Comparison of ENCODE assay signal across 4 worm cellular contexts in genomic region chrV:1206971-1207370, ce11.
A peak's percentile ranks its signal among the peaks of the same experiment; 100 is the strongest.
TF ChIP-seq lines count a peak whose summit lies in the region.

TSS of gene Y50D4A.5 (plus strand) at chrV:1207307.

TF ChIP-seq in whole organism, L2 larva, 48 proteins besides CTCF, POLR2A, EP300 and RAD21:
- TF ChIP-seq nhr-25 (tag; optimal IDR thresholded peaks at IDR 0.05; lab: Kevin White, UChicago): no peak
- peak; percentile 2 for TF ChIP-seq unc-55 (GFP tag; optimal IDR thresholded peaks at IDR 0.05; lab: Kevin White, UChicago)
- TF ChIP-seq gmeb-1 (tag; optimal IDR thresholded peaks at IDR 0.05; lab: Kevin White, UChicago): peak; percentile 54
- TF ChIP-seq lsy-2 (tag; optimal IDR thresholded peaks at IDR 0.05; lab: Kevin White, UChicago): peak in 1 of 2 experiments; percentile 26
- no peak for TF ChIP-seq ZK546.5 (tag; optimal IDR thresholded peaks at IDR 0.05; lab: Kevin White, UChicago)
- TF ChIP-seq zag-1 (tag; optimal IDR thresholded peaks at IDR 0.05; lab: Kevin White, UChicago): no peak
- TF ChIP-seq mbf-1 (tag; optimal IDR thresholded peaks at IDR 0.05; lab: Kevin White, UChicago): no peak
- TF ChIP-seq unc-62 (GFP tag; optimal IDR thresholded peaks at IDR 0.05; lab: Kevin White, UChicago): no peak
- TF ChIP-seq nhr-237 (tag; optimal IDR thresholded peaks at IDR 0.05; lab: Kevin White, UChicago): no peak
- no peak for TF ChIP-seq egl-27 (tag; optimal IDR thresholded peaks at IDR 0.05; lab: Kevin White, UChicago)
- TF ChIP-seq nhr-23 (tag; optimal IDR thresholded peaks at IDR 0.05; lab: Kevin White, UChicago): no peak
- TF ChIP-seq C34F6.9 (tag; optimal IDR thresholded peaks at IDR 0.05; lab: Kevin White, UChicago): peak; percentile 38
- TF ChIP-seq sma-3 (GFP tag; optimal IDR thresholded peaks at IDR 0.05; lab: Kevin White, UChicago): peak; percentile 26

TF ChIP-seq in whole organism, L4 larva, 104 proteins besides CTCF, POLR2A, EP300 and RAD21:
- TF ChIP-seq dpl-1 (GFP tag; optimal IDR thresholded peaks at IDR 0.05; lab: Kevin White, UChicago) (peak; percentile 31), daf-8 (GFP tag; IDR thresholded peaks at IDR 0.05; lab: Robert Waterston, UW) (no peak), hmg-1.1 (GFP tag; IDR thresholded peaks at IDR 0.05; lab: Robert Waterston, UW) (peak; percentile 50; the same call in 1 of the 2 replicates), gei-8 (GFP tag; optimal IDR thresholded peaks at IDR 0.05; lab: Kevin White, UChicago) (no peak), lin-38 (GFP tag; IDR thresholded peaks at IDR 0.05; lab: Robert Waterston, UW) (peak; percentile 69), mes-2 (tag; optimal IDR thresholded peaks at IDR 0.05; lab: Kevin White, UChicago; ENCODE audit: poor library complexity, severe bottlenecking) (peak; percentile 37), Y5F2A.4 (GFP tag; optimal IDR thresholded peaks at IDR 0.05; lab: Kevin White, UChicago) (no peak)
TF ChIP-seq in whole organism, L4 larva: peak in this region for 4.

TF ChIP-seq in whole organism, late embryonic, 69 proteins besides CTCF, POLR2A, EP300 and RAD21:
- TF ChIP-seq ceh-14 (tag; optimal IDR thresholded peaks at IDR 0.05; lab: Kevin White, UChicago): peak; percentile 18
- TF ChIP-seq ref-2 (tag; optimal IDR thresholded peaks at IDR 0.05; lab: Kevin White, UChicago): no peak
- TF ChIP-seq C08G9.2 (tag; optimal IDR thresholded peaks at IDR 0.05; lab: Kevin White, UChicago): no peak
- TF ChIP-seq fax-1 (tag; optimal IDR thresholded peaks at IDR 0.05; lab: Kevin White, UChicago): no peak
- TF ChIP-seq mec-3 (tag; optimal IDR thresholded peaks at IDR 0.05; lab: Kevin White, UChicago; ENCODE audit: borderline replicate concordance): no peak
- TF ChIP-seq hlh-6 (tag; optimal IDR thresholded peaks at IDR 0.05; lab: Kevin White, UChicago): no peak
- peak; percentile 78 for TF ChIP-seq unc-42 (tag; optimal IDR thresholded peaks at IDR 0.05; lab: Kevin White, UChicago)
- no peak for TF ChIP-seq ama-1 (optimal IDR thresholded peaks at IDR 0.05; lab: Kevin White, UChicago)
- no peak for TF ChIP-seq C38D4.7 (GFP tag; optimal IDR thresholded peaks at IDR 0.05; lab: Kevin White, UChicago)
- TF ChIP-seq pros-1 (tag; optimal IDR thresholded peaks at IDR 0.05; lab: Kevin White, UChicago): no peak
- no peak for TF ChIP-seq ttx-3 (tag; optimal IDR thresholded peaks at IDR 0.05; lab: Kevin White, UChicago)
- TF ChIP-seq hlh-13 (GFP tag; optimal IDR thresholded peaks at IDR 0.05; lab: Kevin White, UChicago): no peak
- no peak for TF ChIP-seq sox-2 (GFP tag; IDR thresholded peaks at IDR 0.05; lab: Robert Waterston, UW)
- no peak for TF ChIP-seq ceh-30 (tag; optimal IDR thresholded peaks at IDR 0.05; lab: Kevin White, UChicago)
- no peak for TF ChIP-seq Y22D7AL.16 (tag; optimal IDR thresholded peaks at IDR 0.05; lab: Kevin White, UChicago)
- TF ChIP-seq tbx-7 (tag; optimal IDR thresholded peaks at IDR 0.05; lab: Kevin White, UChicago): no peak
- no peak for TF ChIP-seq hlh-8 (tag; optimal IDR thresholded peaks at IDR 0.05; lab: Kevin White, UChicago)

TF ChIP-seq in whole organism, mixed stage, embryonic, 35 proteins besides CTCF, POLR2A, EP300 and RAD21:
- TF ChIP-seq ceh-43 (GFP tag; optimal IDR thresholded peaks at IDR 0.05; lab: Kevin White, UChicago) (no peak), nhr-28 (tag; optimal IDR thresholded peaks at IDR 0.05; lab: Kevin White, UChicago) (no peak), mls-2 (tag; optimal IDR thresholded peaks at IDR 0.05; lab: Kevin White, UChicago) (peak; percentile 11), ztf-11 (tag; optimal IDR thresholded peaks at IDR 0.05; lab: Kevin White, UChicago) (no peak), ces-1 (GFP tag; optimal IDR thresholded peaks at IDR 0.05; lab: Kevin White, UChicago) (peak; percentile 64), nhr-76 (tag; optimal IDR thresholded peaks at IDR 0.05; lab: Kevin White, UChicago) (no peak), tbx-8 (GFP tag; optimal IDR thresholded peaks at IDR 0.05; lab: Kevin White, UChicago) (no peak), ceh-39 (tag; optimal IDR thresholded peaks at IDR 0.05; lab: Kevin White, UChicago) (no peak), unc-120 (tag; optimal IDR thresholded peaks at IDR 0.05; lab: Kevin White, UChicago; ENCODE audit: poor library complexity, severe bottlenecking) (no peak), nhr-2 (tag; optimal IDR thresholded peaks at IDR 0.05; lab: Kevin White, UChicago) (no peak), snpc-4 (tag; optimal IDR thresholded peaks at IDR 0.05; lab: Kevin White, UChicago) (no peak), hlh-1 (tag; optimal IDR thresholded peaks at IDR 0.05; lab: Kevin White, UChicago) (no peak), cnd-1 (tag; optimal IDR thresholded peaks at IDR 0.05; lab: Kevin White, UChicago) (no peak), elt-1 (tag; optimal IDR thresholded peaks at IDR 0.05; lab: Kevin White, UChicago; ENCODE audit: borderline replicate concordance, insufficient read depth) (no peak), sem-2 (GFP tag; optimal IDR thresholded peaks at IDR 0.05; lab: Kevin White, UChicago) (no peak), mep-1 (tag; optimal IDR thresholded peaks at IDR 0.05; lab: Kevin White, UChicago) (no peak)
